Fruit fly (Drosophila melanogaster): ENCODE data around the gene Uch-L5.

Gene Uch-L5

dm6 chr3L:9505007-9505712 lies 28.4 kb upstream of the Uch-L5 start, which contains the start of gene path (continued):
- TF ChIP-seq CG14050 (GFP tag; IDR thresholded peaks at IDR 0.05) = peak; percentile 20; the same call in 2 of the 3 replicates
- no peak for TF ChIP-seq fd3F (GFP tag; optimal IDR thresholded peaks at IDR 0.05)
- TF ChIP-seq CG7745 (tag; optimal IDR thresholded peaks at IDR 0.05) = no peak
- peak; percentile 20 for TF ChIP-seq CG4854 (GFP tag; optimal IDR thresholded peaks at IDR 0.05)
- TF ChIP-seq tll (GFP tag; optimal IDR thresholded peaks at IDR 0.05) = no peak
- TF ChIP-seq ssp (GFP tag; IDR thresholded peaks at IDR 0.05) = no peak
- no peak for TF ChIP-seq CG4404 (GFP tag; IDR thresholded peaks at IDR 0.05)
- peak; percentile 73; the same call in 2 of the 3 replicates for TF ChIP-seq ci (GFP tag; IDR thresholded peaks at IDR 0.05)
- TF ChIP-seq nom (GFP tag; optimal IDR thresholded peaks at IDR 0.05) = peak; percentile 19
- TF ChIP-seq Dek (tag; optimal IDR thresholded peaks at IDR 0.05) = peak; percentile 12
- TF ChIP-seq Fer3 (tag; optimal IDR thresholded peaks at IDR 0.05) = peak; percentile 34
- TF ChIP-seq CG2129 (GFP tag; IDR thresholded peaks at IDR 0.05; ENCODE audit: partially characterized antibody) = no peak
- TF ChIP-seq tup (GFP tag; optimal IDR thresholded peaks at IDR 0.05) = no peak
- no peak for TF ChIP-seq CG30431 (GFP tag; optimal IDR thresholded peaks at IDR 0.05)
- no peak for TF ChIP-seq GATAe (GFP tag; conservative IDR thresholded peaks at IDR 0.05)
- TF ChIP-seq CG1233 (GFP tag; optimal IDR thresholded peaks at IDR 0.05) = no peak
- TF ChIP-seq CG12071 (GFP tag; optimal IDR thresholded peaks at IDR 0.05) = peak; percentile 19
- no peak for TF ChIP-seq jing (GFP tag; optimal IDR thresholded peaks at IDR 0.05)
- peak; percentile 57 for TF ChIP-seq Fer1 (GFP tag; optimal IDR thresholded peaks at IDR 0.05)
- peak; percentile 38 for TF ChIP-seq CG15514 (GFP tag; optimal IDR thresholded peaks at IDR 0.05)
- TF ChIP-seq CG10462 (GFP tag; optimal IDR thresholded peaks at IDR 0.05) = no peak
- peak; percentile 58; the same call in 1 of the 2 replicates for TF ChIP-seq CG42726 (GFP tag; IDR thresholded peaks at IDR 0.05; ENCODE audit: partially characterized antibody)
- TF ChIP-seq Meics (GFP tag; optimal IDR thresholded peaks at IDR 0.05) = peak; percentile 66
- TF ChIP-seq tap (tag; optimal IDR thresholded peaks at IDR 0.05) = peak; percentile 25
- peak; percentile 20 for TF ChIP-seq NC2α (GFP tag; optimal IDR thresholded peaks at IDR 0.05)
- peak; percentile 4 for TF ChIP-seq YL-1 (GFP tag; optimal IDR thresholded peaks at IDR 0.05)
- peak; percentile 18 for TF ChIP-seq MESR4 (GFP tag; optimal IDR thresholded peaks at IDR 0.05)
- peak; percentile 60 for TF ChIP-seq row (GFP tag; IDR thresholded peaks at IDR 0.05)
- peak in 1 of 2 experiments; percentile 10 for TF ChIP-seq insv (GFP tag; optimal IDR thresholded peaks at IDR 0.05)
- TF ChIP-seq Hr39 (optimal IDR thresholded peaks at IDR 0.05) = no peak
- peak; percentile 11 for TF ChIP-seq CG17385 (GFP tag; optimal IDR thresholded peaks at IDR 0.05)
- peak; percentile 15 for TF ChIP-seq Sox102F (GFP tag; optimal IDR thresholded peaks at IDR 0.05)
- no peak; the same call in 2 of the 3 replicates for TF ChIP-seq sr (GFP tag; IDR thresholded peaks at IDR 0.05)
- no peak; the same call in 1 of the 2 replicates for TF ChIP-seq vvl (GFP tag; IDR thresholded peaks at IDR 0.05)
- TF ChIP-seq ab (GFP tag; optimal IDR thresholded peaks at IDR 0.05) = no peak
- no peak for TF ChIP-seq CG4730 (GFP tag; IDR thresholded peaks at IDR 0.05)
- TF ChIP-seq HmgZ (tag; optimal IDR thresholded peaks at IDR 0.05) = peak; percentile 22
- TF ChIP-seq CG33213 (GFP tag; optimal IDR thresholded peaks at IDR 0.05) = no peak
- no peak for TF ChIP-seq CG12299 (tag; optimal IDR thresholded peaks at IDR 0.05)
- TF ChIP-seq CG32532 (GFP tag; IDR thresholded peaks at IDR 0.05) = peak; percentile 30; the same call in 1 of the 2 replicates
- no peak for TF ChIP-seq emc (GFP tag; optimal IDR thresholded peaks at IDR 0.05)
- no peak for TF ChIP-seq CG31224 (GFP tag; IDR thresholded peaks at IDR 0.05)
- TF ChIP-seq sens-2 (GFP tag; IDR thresholded peaks at IDR 0.05) = no peak
- no peak for TF ChIP-seq pfk (GFP tag; optimal IDR thresholded peaks at IDR 0.05)
- TF ChIP-seq CG16779 (GFP tag; IDR thresholded peaks at IDR 0.05) = no peak
- no peak for TF ChIP-seq stwl (tag; optimal IDR thresholded peaks at IDR 0.05)
- peak; percentile 67 for TF ChIP-seq trem (tag; optimal IDR thresholded peaks at IDR 0.05)
- TF ChIP-seq fu2 (GFP tag; optimal IDR thresholded peaks at IDR 0.05) = no peak
- TF ChIP-seq chif (GFP tag; optimal IDR thresholded peaks at IDR 0.05) = no peak
